Fruit fly (Drosophila melanogaster) whole organism, embryonic: ENCODE data around the gene Mdh1.

ENCODE experiments used
- BEAF-32 ChIP-seq: fragments of 200-800 bp; sonication (Bioruptor generic); optimal IDR thresholded peaks from 3 replicates; lab custom pipeline; 2017; ENCODE audit warnings: missing biosample characterization, missing genetic modification characterization, mild to moderate bottlenecking, moderate library complexity, missing genetic modification reagents
- CG11504 ChIP-seq: fragments of 200-800 bp; sonication (Bioruptor generic); optimal IDR thresholded peaks from 3 replicates; lab custom pipeline; 2019; ENCODE audit warnings: missing biosample characterization, mild to moderate bottlenecking, missing genetic modification characterization, moderate library complexity
- CG1233 ChIP-seq: fragments of 200-800 bp; sonication (Bioruptor generic); optimal IDR thresholded peaks from 4 replicates; lab custom pipeline; 2018; ENCODE audit warnings: missing biosample characterization, mild to moderate bottlenecking, missing genetic modification characterization
- CG13287 ChIP-seq: fragments of 200-800 bp; sonication (Bioruptor generic); IDR thresholded peaks from 2 replicates; pipeline ENCODE4 v1.3.6; 2022; ENCODE audit warnings: missing biosample characterization, missing genetic modification characterization; ENCODE audit not compliant: partially characterized antibody
- CG14050 ChIP-seq: fragments of 200-800 bp; sonication (Bioruptor generic); IDR thresholded peaks from 3 replicates; pipeline ENCODE4 v1.3.6; 2022; ENCODE audit warnings: missing biosample characterization, missing genetic modification characterization
- CG17328 ChIP-seq: fragments of 200-800 bp; sonication (Bioruptor generic); IDR thresholded peaks from 2 replicates; pipeline ENCODE4 v1.3.6; 2022; ENCODE audit warnings: missing biosample characterization, missing genetic modification characterization
- CG17385 ChIP-seq: fragments of 200-800 bp; sonication (Bioruptor generic); optimal IDR thresholded peaks from 3 replicates; lab custom pipeline; 2018; ENCODE audit warnings: missing biosample characterization, mild to moderate bottlenecking, missing genetic modification characterization
- CG18619 ChIP-seq: fragments of 200-800 bp; sonication (Bioruptor generic); optimal IDR thresholded peaks from 3 replicates; lab custom pipeline; 2017; ENCODE audit warnings: missing biosample characterization, mild to moderate bottlenecking, missing genetic modification characterization
- CG2120 ChIP-seq: fragments of 200-800 bp; sonication (Bioruptor generic); optimal IDR thresholded peaks from 3 replicates; lab custom pipeline; 2016; ENCODE audit warnings: missing biosample characterization, missing genetic modification characterization
- CG2199 ChIP-seq: fragments of 200-800 bp; sonication (Bioruptor generic); IDR thresholded peaks from 3 replicates; pipeline ENCODE4 v1.3.6; 2022; ENCODE audit warnings: missing biosample characterization, missing genetic modification characterization
- CG30020 ChIP-seq: fragments of 200-800 bp; optimal IDR thresholded peaks from 2 replicates; lab custom pipeline; 2019; ENCODE audit warnings: missing biosample characterization, mild to moderate bottlenecking, missing genetic modification characterization, moderate library complexity
- CG7928 ChIP-seq: fragments of 200-800 bp; sonication (Bioruptor generic); optimal IDR thresholded peaks from 2 replicates; lab custom pipeline; 2017; ENCODE audit warnings: missing biosample characterization, mild to moderate bottlenecking, missing genetic modification characterization
- D19B ChIP-seq: fragments of 200-800 bp; sonication (Bioruptor generic); optimal IDR thresholded peaks from 2 replicates; lab custom pipeline; 2017; ENCODE audit warnings: missing biosample characterization, mild to moderate bottlenecking, missing genetic modification characterization
- Dek ChIP-seq: fragments of 200-800 bp; sonication (Bioruptor generic); optimal IDR thresholded peaks from 3 replicates; lab custom pipeline; 2019; ENCODE audit warnings: missing biosample characterization, mild to moderate bottlenecking, missing genetic modification characterization, moderate library complexity
- Fer1 ChIP-seq: fragments of 200-800 bp; sonication (Bioruptor generic); optimal IDR thresholded peaks from 2 replicates; lab custom pipeline; 2017; ENCODE audit warnings: missing biosample characterization, mild to moderate bottlenecking, missing genetic modification characterization
- Fer2 ChIP-seq: fragments of 200-800 bp; sonication (Bioruptor generic); optimal IDR thresholded peaks from 2 replicates; lab custom pipeline; 2018; ENCODE audit warnings: missing biosample characterization, mild to moderate bottlenecking, missing genetic modification characterization, moderate library complexity
- HmgD ChIP-seq: fragments of 200-800 bp; sonication (Bioruptor generic); optimal IDR thresholded peaks from 3 replicates; lab custom pipeline; 2016; ENCODE audit warnings: missing biosample characterization, missing genetic modification characterization
- Kr ChIP-seq: fragments of 200-800 bp; sonication (Bioruptor generic); optimal IDR thresholded peaks from 2 replicates; lab custom pipeline; 2017; ENCODE audit warnings: missing biosample characterization, mild to moderate bottlenecking, missing genetic modification characterization
- MESR4 ChIP-seq: fragments of 200-800 bp; sonication (Bioruptor generic); optimal IDR thresholded peaks from 2 replicates; lab custom pipeline; 2018; ENCODE audit warnings: missing biosample characterization, mild to moderate bottlenecking, missing genetic modification characterization, moderate library complexity
- MTF-1 ChIP-seq: fragments of 200-800 bp; sonication (Bioruptor generic); optimal IDR thresholded peaks from 2 replicates; lab custom pipeline; 2018; ENCODE audit warnings: missing biosample characterization, mild to moderate bottlenecking, missing genetic modification characterization, borderline replicate concordance
- Max ChIP-seq: fragments of 200-800 bp; sonication (Bioruptor generic); optimal IDR thresholded peaks from 2 replicates; lab custom pipeline; 2016; ENCODE audit warnings: missing biosample characterization, mild to moderate bottlenecking, missing genetic modification characterization
- NfI ChIP-seq: fragments of 200-800 bp; sonication (Bioruptor generic); optimal IDR thresholded peaks from 3 replicates; lab custom pipeline; 2018; ENCODE audit warnings: missing biosample characterization, mild to moderate bottlenecking, missing genetic modification characterization, moderate library complexity
- Rfx ChIP-seq: fragments of 200-800 bp; sonication (Bioruptor generic); IDR thresholded peaks from 2 replicates; pipeline ENCODE4 v1.3.6; 2022; ENCODE audit warnings: missing biosample characterization, missing genetic modification characterization
- Sry-δ ChIP-seq: fragments of 200-800 bp; sonication (Bioruptor generic); optimal IDR thresholded peaks from 2 replicates; lab custom pipeline; 2016; ENCODE audit warnings: missing biosample characterization, missing genetic modification characterization
- ase ChIP-seq: fragments of 200-800 bp; sonication (Bioruptor generic); IDR thresholded peaks from 3 replicates; pipeline ENCODE4 v1.3.6; 2022; ENCODE audit warnings: missing biosample characterization, missing genetic modification characterization
- btn ChIP-seq: fragments of 200-800 bp; sonication (Bioruptor generic); optimal IDR thresholded peaks from 2 replicates; lab custom pipeline; 2016; ENCODE audit warnings: missing biosample characterization, missing genetic modification characterization
- crp ChIP-seq, 2 experiments: fragments of 200-800 bp; sonication (Bioruptor generic); optimal IDR thresholded peaks; 2 replicates in 1 of 2; 3 replicates in 1 of 2; lab custom pipeline; 2017; ENCODE audit warnings: missing biosample characterization in 2 of 2, missing genetic modification characterization in 2 of 2, mild to moderate bottlenecking in 1 of 2, moderate library complexity in 1 of 2
- ewg ChIP-seq: fragments of 200-800 bp; sonication (Bioruptor generic); optimal IDR thresholded peaks from 3 replicates; lab custom pipeline; 2017; ENCODE audit warnings: mild to moderate bottlenecking, missing biosample characterization, missing genetic modification reagents, missing genetic modification characterization
- gro ChIP-seq: fragments of 200-800 bp; sonication (Bioruptor generic); optimal IDR thresholded peaks from 2 replicates; lab custom pipeline; 2016; ENCODE audit warnings: missing biosample characterization, missing genetic modification characterization
- ham ChIP-seq: fragments of 200-800 bp; sonication (Bioruptor generic); IDR thresholded peaks from 2 replicates; pipeline ENCODE4 v1.3.6; 2022; ENCODE audit warnings: missing biosample characterization, missing genetic modification characterization
- lilli ChIP-seq: fragments of 200-800 bp; sonication (Bioruptor generic); optimal IDR thresholded peaks from 3 replicates; lab custom pipeline; 2016; ENCODE audit warnings: missing biosample characterization, missing genetic modification characterization
- mam ChIP-seq: fragments of 200-800 bp; sonication (Bioruptor generic); optimal IDR thresholded peaks from 3 replicates; lab custom pipeline; 2016; ENCODE audit warnings: missing biosample characterization, missing genetic modification characterization
- nerfin-1 ChIP-seq: fragments of 200-800 bp; sonication (Bioruptor generic); optimal IDR thresholded peaks from 3 replicates; lab custom pipeline; 2019; ENCODE audit warnings: missing biosample characterization, mild to moderate bottlenecking, missing genetic modification characterization, moderate library complexity
- onecut ChIP-seq: fragments of 200-800 bp; sonication (Bioruptor generic); IDR thresholded peaks from 2 replicates; pipeline ENCODE4 v1.3.6; 2022; ENCODE audit warnings: missing biosample characterization, missing genetic modification characterization
- pzg ChIP-seq: fragments of 200-800 bp; sonication (Bioruptor generic); optimal IDR thresholded peaks from 3 replicates; lab custom pipeline; 2018; ENCODE audit warnings: missing biosample characterization, mild to moderate bottlenecking, missing genetic modification characterization, moderate library complexity
- ro ChIP-seq: fragments of 200-800 bp; sonication (Bioruptor generic); IDR thresholded peaks from 2 replicates; pipeline ENCODE4 v1.3.6; 2022; ENCODE audit warnings: missing biosample characterization, missing genetic modification characterization
- row ChIP-seq: fragments of 200-800 bp; sonication (Bioruptor generic); IDR thresholded peaks from 3 replicates; pipeline ENCODE4 v1.3.6; 2022; ENCODE audit warnings: missing biosample characterization, missing genetic modification characterization
- sens ChIP-seq: fragments of 200-800 bp; sonication (Bioruptor generic); peaks from one replicate; lab custom pipeline; 2016; ENCODE audit warnings: missing biosample characterization, missing genetic modification characterization
- slbo ChIP-seq: fragments of 200-800 bp; sonication (Bioruptor generic); IDR thresholded peaks from 2 replicates; pipeline ENCODE4 v1.3.6; 2022; ENCODE audit warnings: missing biosample characterization, missing genetic modification characterization
- ssp ChIP-seq: fragments of 200-800 bp; sonication (Bioruptor generic); IDR thresholded peaks from 2 replicates; pipeline ENCODE4 v1.3.6; 2022; ENCODE audit warnings: missing biosample characterization, missing genetic modification characterization
- sug ChIP-seq: fragments of 200-800 bp; optimal IDR thresholded peaks from 2 replicates; lab custom pipeline; 2019; ENCODE audit warnings: missing biosample characterization, mild to moderate bottlenecking, missing genetic modification characterization, moderate library complexity
- tap ChIP-seq: fragments of 200-800 bp; optimal IDR thresholded peaks from 3 replicates; lab custom pipeline; 2019; ENCODE audit warnings: missing biosample characterization, mild to moderate bottlenecking, missing genetic modification characterization, moderate library complexity
- vvl ChIP-seq: fragments of 200-800 bp; sonication (Bioruptor generic); IDR thresholded peaks from 2 replicates; pipeline ENCODE4 v1.3.6; 2022; ENCODE audit warnings: missing biosample characterization, missing genetic modification characterization

Mdh1 gene

DNA sequence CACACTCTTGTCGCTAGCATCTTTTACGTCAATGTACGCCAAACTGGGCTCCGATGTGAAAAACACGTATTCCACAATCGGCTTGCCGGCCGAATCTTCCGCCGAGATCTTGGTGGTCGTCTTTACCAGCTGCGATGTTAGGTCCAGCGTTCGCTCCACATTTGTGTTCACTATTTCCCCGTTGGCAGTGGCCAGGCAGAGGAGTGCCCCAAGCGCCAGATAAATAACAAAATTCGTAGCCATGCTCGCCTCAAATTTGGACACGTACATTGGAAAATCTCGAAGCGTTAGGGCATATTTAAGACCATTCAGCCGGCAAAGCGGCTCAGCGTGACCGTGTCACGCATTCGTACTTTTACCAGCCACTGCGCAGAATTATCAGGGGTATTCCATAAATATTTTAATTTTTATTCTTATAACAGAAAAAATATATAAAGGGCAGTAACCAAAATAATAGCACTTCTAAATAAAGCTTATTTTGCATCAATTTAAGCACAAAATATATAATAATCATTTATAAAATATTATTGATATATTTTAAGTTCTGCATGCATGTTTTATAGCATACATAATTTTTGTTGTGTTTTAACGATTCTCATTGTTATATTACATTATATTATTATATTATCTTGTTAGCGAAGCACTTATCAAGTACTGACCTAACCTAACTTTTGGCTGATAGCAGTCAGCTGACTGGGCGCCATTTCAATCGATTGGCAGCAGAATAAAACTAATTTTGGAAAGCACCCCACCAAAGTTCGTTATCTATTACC lies 20.5 kb downstream of the Mdh1 start, which contains the start of the genes CG33303 and dpr19 (continued):
- no peak for TF ChIP-seq MTF-1
- TF ChIP-seq Kr (GFP tag; lab: Kevin White, UChicago) = no peak
- peak; percentile 76 for TF ChIP-seq nerfin-1 (tag; lab: Kevin White, UChicago)
- TF ChIP-seq btn (GFP tag; lab: Kevin White, UChicago) = no peak
- TF ChIP-seq ssp (GFP tag; lab: Robert Waterston, UW) = peak; percentile 60; the same call in 1 of the 2 replicates
- TF ChIP-seq sug (tag; lab: Kevin White, UChicago) = peak; percentile 79
- TF ChIP-seq CG18619 (GFP tag; lab: Kevin White, UChicago) = peak; percentile 68
- peak; percentile 19 for TF ChIP-seq CG7928 (GFP tag; lab: Kevin White, UChicago)
- TF ChIP-seq Sry-δ (GFP tag; lab: Kevin White, UChicago) = no peak
- peak; percentile 83 for TF ChIP-seq Dek (tag; lab: Kevin White, UChicago)
- TF ChIP-seq ase = no peak
- peak; percentile 83 for TF ChIP-seq vvl (GFP tag; lab: Robert Waterston, UW)

DNA sequence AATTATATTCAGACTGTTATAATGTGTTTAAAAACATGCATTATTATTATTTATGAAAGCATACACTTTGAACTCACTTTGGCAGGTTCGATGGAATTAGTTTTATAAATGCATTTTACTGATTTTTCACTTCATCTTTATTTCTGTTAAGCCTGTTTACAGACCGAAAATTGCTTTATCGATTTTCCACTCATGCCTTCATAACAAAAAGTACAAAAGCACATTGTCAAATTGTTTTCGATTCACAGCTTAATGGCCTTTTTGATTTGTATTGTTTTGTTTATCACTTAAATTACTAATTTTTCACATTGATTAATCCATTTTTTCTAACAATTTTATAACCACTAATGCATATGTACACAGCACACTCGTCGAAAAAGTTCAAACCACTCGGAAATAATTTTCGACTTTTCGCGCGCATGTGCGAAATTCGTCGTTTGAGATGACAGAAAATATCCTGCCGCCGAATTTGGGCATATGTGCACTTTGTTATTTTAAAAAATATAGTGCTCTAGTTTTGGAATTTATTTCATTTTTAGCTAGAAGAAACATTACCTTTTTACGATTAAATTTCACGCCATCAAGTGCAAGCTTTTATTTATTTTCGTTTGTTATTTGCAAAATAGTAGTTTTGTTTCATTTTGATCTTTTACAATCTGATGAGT lies 22.4 kb downstream of the Mdh1 start, which contains the start of gene rho-5:
TSS of gene rho-5 (minus strand) at position 296 of the 665 bp plus-strand sequence.
- TF ChIP-seq onecut (GFP tag; lab: Robert Waterston, UW) = peak; percentile 93
- TF ChIP-seq sens (GFP tag; lab: Kevin White, UChicago) = peak; percentile 53
- TF ChIP-seq tap (tag; lab: Kevin White, UChicago) = no peak
- peak; percentile 8 for TF ChIP-seq BEAF-32
- peak; percentile 45; the same call in 1 of the 2 replicates for TF ChIP-seq Rfx (GFP tag; lab: Robert Waterston, UW)
- no peak for TF ChIP-seq CG2199 (GFP tag; lab: Robert Waterston, UW)
- peak; percentile 40 for TF ChIP-seq Sry-δ (GFP tag; lab: Kevin White, UChicago)
- TF ChIP-seq Fer2 = no peak
- TF ChIP-seq row (GFP tag; lab: Robert Waterston, UW) = peak; percentile 60
- no peak for TF ChIP-seq CG14050 (GFP tag; lab: Robert Waterston, UW)
- TF ChIP-seq CG17328 (GFP tag; lab: Robert Waterston, UW) = 0 out of 2 replicates have a peak, but pooled peaks have one; percentile 28
- TF ChIP-seq ham (GFP tag; lab: Robert Waterston, UW) = no peak
- TF ChIP-seq HmgD (GFP tag; lab: Kevin White, UChicago) = no peak
- TF ChIP-seq gro = peak; percentile 6
- TF ChIP-seq lilli = peak; percentile 15
- no peak for TF ChIP-seq Max (GFP tag; lab: Kevin White, UChicago)
- TF ChIP-seq D19B (GFP tag; lab: Kevin White, UChicago) = peak; percentile 65
- peak; percentile 7 for TF ChIP-seq MESR4 (GFP tag; lab: Kevin White, UChicago)
- TF ChIP-seq ro (GFP tag; lab: Robert Waterston, UW) = no peak
- peak; percentile 97 for TF ChIP-seq ewg
- peak; percentile 50 for TF ChIP-seq CG2120 (GFP tag; lab: Kevin White, UChicago)
- no peak for TF ChIP-seq CG13287
- no peak for TF ChIP-seq NfI (GFP tag; lab: Kevin White, UChicago)
- peak; percentile 5 for TF ChIP-seq mam (GFP tag; lab: Kevin White, UChicago)
- no peak for TF ChIP-seq crp (GFP tag; optimal IDR thresholded peaks at IDR 0.05; lab: Kevin White, UChicago)
- TF ChIP-seq CG1233 = no peak
- no peak for TF ChIP-seq CG17385
- no peak for TF ChIP-seq Fer1 (GFP tag; lab: Kevin White, UChicago)
- no peak for TF ChIP-seq CG11504 (tag; lab: Kevin White, UChicago)
- peak; percentile 34; the same call in 1 of the 2 replicates for TF ChIP-seq slbo
- peak; percentile 13 for TF ChIP-seq CG30020
- TF ChIP-seq pzg = peak; percentile 6
